Worm (Caenorhabditis elegans): ENCODE data around the gene clec-75.
"Not testable (repeated sequence)": the region's sequence is repeated elsewhere in the genome, so short reads cannot be mapped to it uniquely, and the experiment has no call there.

- TF ChIP-seq him-1, dao-5, W03F9.2 (tag; optimal IDR thresholded peaks at IDR 0.05): not testable (repeated sequence)
Measured at ce11 chrIV:3932408-3932807, 28.1 kb upstream of the clec-75 start, which contains the start of gene clec-70.
